Fruit fly (Drosophila melanogaster) whole organism: ENCODE results near the gene CG15390.

Experiments used
- pan ChIP-seq: fragments of >200 bp; optimal IDR thresholded peaks from 2 replicates; lab custom pipeline; 2017
- psq ChIP-seq: fragments of >200 bp; optimal IDR thresholded peaks from 2 replicates; lab custom pipeline; 2017

- TF ChIP-seq psq (lab: Kevin White, UChicago) (no peak), pan (lab: Kevin White, UChicago) (no peak)
These were observed 30.1 kb downstream of the CG15390 start for dm6 chr2L:2404631-2405030.
